Worm (Caenorhabditis elegans): ENCODE results near the gene chpf-1.

DNA sequence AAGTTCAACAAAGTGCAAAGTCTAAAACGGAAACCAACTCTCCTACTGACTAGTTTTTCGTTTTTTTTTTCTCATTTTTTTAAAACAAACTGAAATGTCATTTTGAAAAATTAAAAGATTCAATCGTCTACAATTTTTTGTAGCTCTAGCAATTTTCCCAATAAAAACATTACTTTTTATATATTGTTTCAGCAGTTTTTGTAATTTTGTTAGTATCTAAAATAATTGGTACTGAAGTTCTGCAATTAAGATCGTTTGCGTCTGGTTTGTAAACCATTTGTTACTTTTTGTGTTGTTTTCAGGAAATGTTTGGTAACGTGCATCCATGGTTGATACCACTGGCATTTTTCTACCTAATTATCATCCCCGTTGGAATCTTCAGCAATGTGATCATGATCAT lies 44.8 kb downstream of the chpf-1 start, which contains the start of gene srsx-30:
- TF ChIP-seq him-1 (tag; optimal IDR thresholded peaks at IDR 0.05) (no peak), W03F9.2 (tag; optimal IDR thresholded peaks at IDR 0.05) (no peak)
